Worm (Caenorhabditis elegans) whole organism, L4 larva: ENCODE measurements around the gene atrn-1.
A peak's percentile ranks its signal among the peaks of the same experiment; 100 is the strongest.

Experiments used
- D1046.2 ChIP-seq: fragments of 200-800 bp; sonication (Bioruptor generic); IDR thresholded peaks from 2 replicates; pipeline ENCODE4 v1.3.6; 2022; ENCODE audit warnings: missing genetic modification characterization, missing compliant biosample characterization
- F37D6.2 ChIP-seq: sonication (generic microtip); optimal IDR thresholded peaks from 2 replicates; lab custom pipeline; 2016; ENCODE audit warnings: mild to moderate bottlenecking, missing genetic modification characterization, missing compliant biosample characterization
- F44E2.7 ChIP-seq: fragments of 200-800 bp; sonication (Bioruptor generic); IDR thresholded peaks from 2 replicates; pipeline ENCODE4 v2.1.2; 2022; ENCODE audit warnings: missing genetic modification characterization, missing compliant biosample characterization
- R02D3.7 ChIP-seq: fragments of 150-350 bp; sonication (generic microtip); optimal IDR thresholded peaks from 3 replicates; lab custom pipeline; 2014; ENCODE audit warnings: missing biosample characterization, missing genetic modification characterization
- T26A8.4 ChIP-seq: fragments of 200-800 bp; sonication (Bioruptor generic); IDR thresholded peaks from 2 replicates; pipeline ENCODE4 v1.3.6; 2022; ENCODE audit warnings: missing genetic modification characterization, missing compliant biosample characterization
- Y48G9A.11 ChIP-seq: fragments of 200-800 bp; sonication (Bioruptor generic); IDR thresholded peaks from 2 replicates; pipeline ENCODE4 v1.3.6; 2022; ENCODE audit warnings: missing genetic modification reagents, missing genetic modification characterization, missing compliant biosample characterization
- Y5F2A.4 ChIP-seq: fragments of 200-800 bp; sonication (Bioruptor generic); optimal IDR thresholded peaks from 2 replicates; lab custom pipeline; 2018; ENCODE audit warnings: mild to moderate bottlenecking, missing genetic modification characterization, missing compliant biosample characterization
- Y75B8A.6 ChIP-seq: fragments of 200-800 bp; sonication (Bioruptor generic); IDR thresholded peaks from 2 replicates; pipeline ENCODE4 v1.3.6; 2022; ENCODE audit warnings: missing genetic modification reagents, missing genetic modification characterization, missing compliant biosample characterization
- aha-1 ChIP-seq: fragments of 150-350 bp; peaks from one replicate; lab custom pipeline; 2014; ENCODE audit warnings: missing biosample characterization, missing genetic modification characterization
- arid-1 ChIP-seq: fragments of 200-800 bp; sonication (Bioruptor generic); conservative IDR thresholded peaks from 2 replicates; pipeline ENCODE4 v1.3.6; 2022; ENCODE audit warnings: missing genetic modification reagents, missing genetic modification characterization, missing compliant biosample characterization
- ceh-20 ChIP-seq: fragments of 200-800 bp; sonication (Bioruptor generic); IDR thresholded peaks from 2 replicates; pipeline ENCODE4 v1.3.6; 2022; ENCODE audit warnings: missing genetic modification reagents, missing genetic modification characterization, missing compliant biosample characterization
- ceh-32 ChIP-seq: sonication (generic microtip); optimal IDR thresholded peaks from 2 replicates; lab custom pipeline; 2016; ENCODE audit warnings: mild to moderate bottlenecking, missing genetic modification characterization, missing compliant biosample characterization; ENCODE audit not compliant: poor library complexity
- ctbp-1 ChIP-seq: fragments of 200-800 bp; sonication (Bioruptor generic); IDR thresholded peaks from 2 replicates; pipeline ENCODE4 v1.3.6; 2022; ENCODE audit warnings: missing genetic modification reagents, missing genetic modification characterization, missing compliant biosample characterization
- daf-16 ChIP-seq, 3 experiments: sonication (generic microtip); optimal IDR thresholded peaks; 2 replicates each; lab custom pipeline; 2016 to 2017; ENCODE audit warnings: missing genetic modification characterization in 3 of 3, missing genetic modification reagents in 3 of 3, mild to moderate bottlenecking in 2 of 3, missing compliant biosample characterization in 2 of 3, missing biosample characterization in 1 of 3, moderate library complexity in 1 of 3
- daf-8 ChIP-seq: fragments of 200-800 bp; sonication (Bioruptor generic); IDR thresholded peaks from 2 replicates; pipeline ENCODE4 v1.3.6; 2022; ENCODE audit warnings: missing genetic modification characterization, missing compliant biosample characterization
- dve-1 ChIP-seq: sonication (generic microtip); optimal IDR thresholded peaks from 2 replicates; lab custom pipeline; 2017; ENCODE audit warnings: antibody characterized with exemption, mild to moderate bottlenecking, missing genetic modification characterization, missing compliant biosample characterization; ENCODE audit not compliant: insufficient read depth
- egl-27 ChIP-seq: sonication (generic microtip); optimal IDR thresholded peaks from 3 replicates; lab custom pipeline; 2017; ENCODE audit warnings: missing biosample characterization, missing genetic modification reagents, missing genetic modification characterization
- fkh-10 ChIP-seq: fragments of 150-350 bp; optimal IDR thresholded peaks from 2 replicates; lab custom pipeline; 2014; ENCODE audit warnings: missing biosample characterization, missing genetic modification reagents, missing genetic modification characterization
- fos-1 ChIP-seq: fragments of 150-350 bp; optimal IDR thresholded peaks from 2 replicates; lab custom pipeline; 2014; ENCODE audit warnings: missing biosample characterization, missing genetic modification characterization
- hif-1 ChIP-seq, 2 experiments: sonication (generic microtip); optimal IDR thresholded peaks; 2 replicates each; lab custom pipeline; 2016 to 2017; ENCODE audit warnings: missing compliant biosample characterization in 2 of 2, missing genetic modification characterization in 2 of 2, missing genetic modification reagents in 2 of 2, missing genotype in 2 of 2, mild to moderate bottlenecking in 1 of 2
- hlh-11 ChIP-seq: fragments of 200-800 bp; sonication (Bioruptor generic); optimal IDR thresholded peaks from 2 replicates; lab custom pipeline; 2018; ENCODE audit warnings: mild to moderate bottlenecking, missing genetic modification characterization, missing compliant biosample characterization
- hlh-30 ChIP-seq: sonication (generic microtip); optimal IDR thresholded peaks from 2 replicates; lab custom pipeline; 2017; ENCODE audit warnings: antibody characterized with exemption, mild to moderate bottlenecking, missing genetic modification characterization, missing compliant biosample characterization; ENCODE audit not compliant: insufficient read depth
- lin-13 ChIP-seq: fragments of 150-350 bp; optimal IDR thresholded peaks from 2 replicates; lab custom pipeline; 2014; ENCODE audit warnings: missing biosample characterization, missing genetic modification reagents, missing genetic modification characterization
- lin-15B ChIP-seq: fragments of 150-350 bp; sonication (generic microtip); optimal IDR thresholded peaks from 3 replicates; lab custom pipeline; 2014; ENCODE audit warnings: missing biosample characterization, missing genetic modification characterization
- lsy-2 ChIP-seq, 2 experiments: fragments of 150-350 bp in 1 of 2; sonication (generic microtip) in 1 of 2; optimal IDR thresholded peaks; 2 replicates each; lab custom pipeline; 2014 to 2017; ENCODE audit warnings: missing biosample characterization in 2 of 2, missing genetic modification characterization in 2 of 2
- mep-1 ChIP-seq: fragments of 150-350 bp; sonication (generic microtip); optimal IDR thresholded peaks from 3 replicates; lab custom pipeline; 2014; ENCODE audit warnings: missing biosample characterization, missing genetic modification characterization
- mes-2 ChIP-seq: sonication (generic microtip); optimal IDR thresholded peaks from 2 replicates; lab custom pipeline; 2016; ENCODE audit warnings: missing genotype, mild to moderate bottlenecking, missing genetic modification characterization, missing compliant biosample characterization; ENCODE audit not compliant: poor library complexity, severe bottlenecking
- mxl-3 ChIP-seq: fragments of 200-800 bp; sonication (Bioruptor generic); optimal IDR thresholded peaks from 2 replicates; lab custom pipeline; 2018; ENCODE audit warnings: mild to moderate bottlenecking, missing genetic modification characterization, missing compliant biosample characterization
- nhr-10 ChIP-seq: fragments of 150-350 bp; optimal IDR thresholded peaks from 2 replicates; lab custom pipeline; 2014; ENCODE audit warnings: missing biosample characterization, missing genetic modification characterization
- nhr-102 ChIP-seq: sonication (generic microtip); optimal IDR thresholded peaks from 2 replicates; lab custom pipeline; 2016; ENCODE audit warnings: mild to moderate bottlenecking, missing genetic modification characterization, moderate library complexity, missing compliant biosample characterization
- nhr-25 ChIP-seq: sonication (generic microtip); optimal IDR thresholded peaks from 2 replicates; lab custom pipeline; 2017; ENCODE audit warnings: missing genetic modification characterization, mild to moderate bottlenecking, missing compliant biosample characterization, antibody characterized with exemption, moderate library complexity, borderline replicate concordance; ENCODE audit not compliant: insufficient read depth
- nhr-28 ChIP-seq: fragments of 150-350 bp; optimal IDR thresholded peaks from 2 replicates; lab custom pipeline; 2014; ENCODE audit warnings: missing biosample characterization, missing genetic modification characterization
- nhr-6 ChIP-seq: fragments of 150-350 bp; optimal IDR thresholded peaks from 2 replicates; lab custom pipeline; 2014; ENCODE audit warnings: missing biosample characterization, missing genetic modification characterization
- pha-4 ChIP-seq, 2 experiments: fragments of 150-350 bp in 1 of 2; fragments of 200-800 bp in 1 of 2; sonication (Bioruptor generic) in 1 of 2; IDR thresholded peaks in 1 of 2; optimal IDR thresholded peaks in 1 of 2; 2 replicates each; pipeline versions ENCODE4 v1.3.6 to Lab custom; 2014 to 2022; ENCODE audit warnings: missing genetic modification characterization in 2 of 2, missing genetic modification reagents in 2 of 2, missing biosample characterization in 1 of 2, missing compliant biosample characterization in 1 of 2
- rbr-2 ChIP-seq: sonication (generic microtip); optimal IDR thresholded peaks from 2 replicates; lab custom pipeline; 2016; ENCODE audit warnings: missing genotype, missing genetic modification characterization, missing compliant biosample characterization
- saeg-2 ChIP-seq: fragments of 200-800 bp; sonication (Bioruptor generic); IDR thresholded peaks from 2 replicates; pipeline ENCODE4 v1.3.6; 2022; ENCODE audit warnings: missing genetic modification reagents, missing genetic modification characterization, missing compliant biosample characterization
- set-16 ChIP-seq: fragments of 200-800 bp; sonication (Bioruptor generic); IDR thresholded peaks from 2 replicates; pipeline ENCODE4 v1.3.6; 2022; ENCODE audit warnings: missing genetic modification reagents, missing genetic modification characterization, missing compliant biosample characterization
- snpc-4 ChIP-seq: fragments of 150-350 bp; optimal IDR thresholded peaks from 2 replicates; lab custom pipeline; 2014; ENCODE audit warnings: missing biosample characterization, missing genetic modification characterization
- spr-1 ChIP-seq: sonication (generic microtip); optimal IDR thresholded peaks from 2 replicates; lab custom pipeline; 2016; ENCODE audit warnings: mild to moderate bottlenecking, missing genetic modification characterization, missing compliant biosample characterization
- tra-1 ChIP-seq: fragments of 200-800 bp; sonication (Bioruptor generic); IDR thresholded peaks from 2 replicates; pipeline ENCODE4 v1.3.6; 2022; ENCODE audit warnings: missing genetic modification reagents, missing genetic modification characterization, missing compliant biosample characterization
- unc-62 ChIP-seq, 3 experiments: fragments of 150-350 bp in 1 of 3; sonication (generic microtip); optimal IDR thresholded peaks in 2 of 3; peaks in 1 of 3; 1 replicate in 1 of 3; 2 replicates in 2 of 3; lab custom pipeline; 2014 to 2017; ENCODE audit warnings: missing biosample characterization in 3 of 3, missing genetic modification characterization in 3 of 3, missing genetic modification reagents in 3 of 3, missing genotype in 1 of 3
- zip-2 ChIP-seq: fragments of 150-350 bp; optimal IDR thresholded peaks from 2 replicates; lab custom pipeline; 2014; ENCODE audit warnings: missing biosample characterization, missing genetic modification characterization
- ztf-11 ChIP-seq: fragments of 150-350 bp; optimal IDR thresholded peaks from 2 replicates; lab custom pipeline; 2014; ENCODE audit warnings: missing biosample characterization, missing genetic modification characterization

Gene atrn-1

ce11 chrX:14744496-14744895 lies 33.1 kb downstream of the atrn-1 start (continued):
- TF ChIP-seq ceh-32 (peak; percentile 8), rbr-2 (peak; percentile 36), D1046.2 (GFP tag; lab: Robert Waterston, UW) (peak; percentile 50; the same call in 1 of the 2 replicates), mes-2 (tag; lab: Kevin White, UChicago) (peak; percentile 6), nhr-28 (tag; lab: Kevin White, UChicago) (peak; percentile 11), nhr-6 (tag; lab: Kevin White, UChicago) (no peak), Y75B8A.6 (GFP tag; lab: Robert Waterston, UW) (no peak), ztf-11 (no peak), hif-1 (tag; optimal IDR thresholded peaks at IDR 0.05; lab: Kevin White, UChicago) (peak in 1 of 2 experiments; percentile 56), aha-1 (tag; lab: Kevin White, UChicago) (peak; percentile 24), fos-1 (tag; lab: Kevin White, UChicago) (no peak), R02D3.7 (tag; lab: Kevin White, UChicago) (no peak), nhr-10 (tag; lab: Kevin White, UChicago) (no peak), lsy-2 (tag; optimal IDR thresholded peaks at IDR 0.05; lab: Kevin White, UChicago) (peak in 1 of 2 experiments; percentile 3), lin-15B (no peak), fkh-10 (GFP tag; lab: Kevin White, UChicago) (no peak), daf-16 (GFP tag; optimal IDR thresholded peaks at IDR 0.05; lab: Kevin White, UChicago) (peak in 1 of 2 experiments; percentile 39), daf-16 (tag; optimal IDR thresholded peaks at IDR 0.05; lab: Kevin White, UChicago) (peak; percentile 82), F44E2.7 (GFP tag; lab: Robert Waterston, UW) (0 out of 2 replicates have a peak, but pooled peaks have one; percentile 46), egl-27 (tag; lab: Kevin White, UChicago) (no peak), unc-62 (GFP tag; optimal IDR thresholded peaks at IDR 0.05 in 1 of 2; lab: Kevin White, UChicago) (no peak), unc-62 (tag; optimal IDR thresholded peaks at IDR 0.05; lab: Kevin White, UChicago) (no peak), T26A8.4 (GFP tag; lab: Robert Waterston, UW) (peak; percentile 49; the same call in 1 of the 2 replicates), set-16 (GFP tag; lab: Robert Waterston, UW) (peak; percentile 94)

DNA sequence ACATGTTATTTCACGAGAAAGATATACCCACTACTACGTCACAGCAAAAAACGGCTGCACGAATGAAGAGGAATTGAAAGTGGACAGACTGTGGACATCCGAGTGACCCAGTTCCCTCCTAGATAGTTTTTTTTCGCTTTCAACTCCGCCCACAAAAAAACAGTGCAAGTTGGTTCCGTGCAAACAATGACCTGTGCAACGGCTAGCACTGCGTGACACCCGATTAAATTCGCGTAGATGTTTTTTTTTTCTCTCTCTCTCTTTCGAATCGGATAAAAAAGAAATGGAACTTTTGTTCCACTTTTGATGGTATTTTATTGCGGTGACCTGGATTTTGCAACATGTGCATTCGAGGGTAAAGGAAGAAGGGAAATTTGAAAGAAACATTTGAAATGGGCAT lies 33.8 kb downstream of the atrn-1 start:
- peak; percentile 46 for TF ChIP-seq hlh-11
- TF ChIP-seq zip-2 (tag; lab: Kevin White, UChicago) = no peak
- TF ChIP-seq nhr-25 (tag; lab: Kevin White, UChicago) = peak; percentile 6
- TF ChIP-seq hlh-30 (tag; lab: Kevin White, UChicago) = peak; percentile 10
- no peak for TF ChIP-seq Y75B8A.6 (GFP tag; lab: Robert Waterston, UW)
- no peak for TF ChIP-seq pha-4 (GFP tag; IDR thresholded peaks at IDR 0.05; lab: Robert Waterston, UW)
- peak; percentile 89 for TF ChIP-seq pha-4 (tag; optimal IDR thresholded peaks at IDR 0.05; lab: Kevin White, UChicago)
- peak; percentile 1 for TF ChIP-seq nhr-28 (tag; lab: Kevin White, UChicago)

ce11 chrX:14746948-14747347 lies 35.6 kb downstream of the atrn-1 start, which contains the start of gene C05G5.2:
Gene C05G5.2 (plus strand): TSS chrX:14747303.
- TF ChIP-seq ceh-20 (peak; percentile 69), T26A8.4 (GFP tag; lab: Robert Waterston, UW) (peak; percentile 57), hlh-11 (peak; percentile 96), mep-1 (tag; lab: Kevin White, UChicago) (peak; percentile 96), spr-1 (tag; lab: Kevin White, UChicago) (peak; percentile 76), fos-1 (tag; lab: Kevin White, UChicago) (no peak), snpc-4 (tag; lab: Kevin White, UChicago) (peak; percentile 9), daf-8 (GFP tag; lab: Robert Waterston, UW) (no peak), arid-1 (GFP tag; lab: Robert Waterston, UW) (peak; percentile 83), hlh-30 (tag; lab: Kevin White, UChicago) (peak; percentile 89), Y5F2A.4 (no peak), ctbp-1 (peak; percentile 69), F37D6.2 (tag; lab: Kevin White, UChicago) (peak; percentile 73), mxl-3 (GFP tag; lab: Kevin White, UChicago) (peak; percentile 97), fkh-10 (GFP tag; lab: Kevin White, UChicago) (peak; percentile 84), lin-13 (peak; percentile 94), aha-1 (tag; lab: Kevin White, UChicago) (peak; percentile 48), pha-4 (GFP tag; IDR thresholded peaks at IDR 0.05; lab: Robert Waterston, UW) (peak; percentile 81), pha-4 (tag; optimal IDR thresholded peaks at IDR 0.05; lab: Kevin White, UChicago) (peak; percentile 81), dve-1 (peak; percentile 99), saeg-2 (GFP tag; lab: Robert Waterston, UW) (peak; percentile 76; the same call in 1 of the 2 replicates), Y48G9A.11 (GFP tag; lab: Robert Waterston, UW) (no peak), tra-1 (peak; percentile 57; the same call in 1 of the 2 replicates), hif-1 (tag; optimal IDR thresholded peaks at IDR 0.05; lab: Kevin White, UChicago) (peak in 1 of 2 experiments; percentile 75), nhr-102 (tag; lab: Kevin White, UChicago) (peak; percentile 84)
